Fruit fly (Drosophila melanogaster) whole organism, embryonic: ENCODE data around the gene Aps.

ENCODE experiments used
- Atf3 ChIP-seq: fragments of 200-800 bp; sonication (Bioruptor generic); optimal IDR thresholded peaks from 3 replicates; lab custom pipeline; 2016; ENCODE audit warnings: missing biosample characterization, missing genetic modification characterization
- CG10366 ChIP-seq: fragments of 200-800 bp; sonication (Bioruptor generic); IDR thresholded peaks from 2 replicates; pipeline ENCODE4 v1.3.6; 2022; ENCODE audit warnings: missing biosample characterization, missing genetic modification characterization
- CG10979 ChIP-seq: fragments of 200-800 bp; sonication (Bioruptor generic); optimal IDR thresholded peaks from 2 replicates; lab custom pipeline; 2018; ENCODE audit warnings: missing biosample characterization, mild to moderate bottlenecking, missing genetic modification characterization, moderate library complexity
- CG11093 ChIP-seq: fragments of 200-800 bp; sonication (Bioruptor generic); IDR thresholded peaks from 3 replicates; pipeline ENCODE4 v1.3.6; 2022; ENCODE audit warnings: missing biosample characterization, missing genetic modification characterization
- CG14050 ChIP-seq: fragments of 200-800 bp; sonication (Bioruptor generic); IDR thresholded peaks from 3 replicates; pipeline ENCODE4 v1.3.6; 2022; ENCODE audit warnings: missing biosample characterization, missing genetic modification characterization
- CG15514 ChIP-seq: fragments of 200-800 bp; sonication (Bioruptor generic); optimal IDR thresholded peaks from 3 replicates; lab custom pipeline; 2017; ENCODE audit warnings: missing biosample characterization, missing genetic modification characterization, mild to moderate bottlenecking, moderate library complexity, missing genetic modification reagents
- CG2120 ChIP-seq: fragments of 200-800 bp; sonication (Bioruptor generic); optimal IDR thresholded peaks from 3 replicates; lab custom pipeline; 2016; ENCODE audit warnings: missing biosample characterization, missing genetic modification characterization
- CG2678 ChIP-seq: fragments of 200-800 bp; sonication (Bioruptor generic); optimal IDR thresholded peaks from 3 replicates; lab custom pipeline; 2019; ENCODE audit warnings: missing biosample characterization, mild to moderate bottlenecking, missing genetic modification characterization, moderate library complexity
- CG30403 ChIP-seq: fragments of 200-800 bp; sonication (Bioruptor generic); optimal IDR thresholded peaks from 3 replicates; lab custom pipeline; 2016; ENCODE audit warnings: missing biosample characterization, missing genetic modification characterization
- CG31441 ChIP-seq: fragments of 200-800 bp; sonication (Bioruptor generic); IDR thresholded peaks from 2 replicates; pipeline ENCODE4 v1.3.6; 2022; ENCODE audit warnings: missing biosample characterization, missing genetic modification characterization
- CG32767 ChIP-seq: fragments of 200-800 bp; sonication (Bioruptor generic); IDR thresholded peaks from 2 replicates; pipeline ENCODE4 v1.3.6; 2022; ENCODE audit warnings: missing biosample characterization, missing genetic modification characterization
- CG4424 ChIP-seq: fragments of 200-800 bp; sonication (Bioruptor generic); optimal IDR thresholded peaks from 3 replicates; lab custom pipeline; 2016; ENCODE audit warnings: missing biosample characterization, missing genetic modification characterization
- CG4617 ChIP-seq: fragments of 200-800 bp; sonication (Bioruptor generic); optimal IDR thresholded peaks from 3 replicates; lab custom pipeline; 2016; ENCODE audit warnings: missing biosample characterization, missing genetic modification characterization, borderline replicate concordance
- CG4730 ChIP-seq: fragments of 200-800 bp; sonication (Bioruptor generic); IDR thresholded peaks from 2 replicates; pipeline ENCODE4 v1.3.6; 2022; ENCODE audit warnings: missing biosample characterization, missing genetic modification characterization
- CG6683 ChIP-seq: fragments of 200-800 bp; sonication (Bioruptor generic); optimal IDR thresholded peaks from 2 replicates; lab custom pipeline; 2017; ENCODE audit warnings: missing biosample characterization, mild to moderate bottlenecking, missing genetic modification characterization, missing genetic modification reagents
- CG6689 ChIP-seq: fragments of 200-800 bp; sonication (Bioruptor generic); IDR thresholded peaks from 2 replicates; pipeline ENCODE4 v1.3.6; 2022; ENCODE audit warnings: missing biosample characterization, missing genetic modification characterization
- CG7839 ChIP-seq: fragments of 200-800 bp; sonication (Bioruptor generic); optimal IDR thresholded peaks from 3 replicates; lab custom pipeline; 2018; ENCODE audit warnings: missing biosample characterization, mild to moderate bottlenecking, missing genetic modification characterization, moderate library complexity
- CG8388 ChIP-seq: fragments of 200-800 bp; sonication (Bioruptor generic); optimal IDR thresholded peaks from 2 replicates; lab custom pipeline; 2019; ENCODE audit warnings: missing biosample characterization, mild to moderate bottlenecking, missing genetic modification characterization, moderate library complexity
- CG9437 ChIP-seq: fragments of 200-800 bp; sonication (Bioruptor generic); optimal IDR thresholded peaks from 2 replicates; lab custom pipeline; 2018; ENCODE audit warnings: missing biosample characterization, mild to moderate bottlenecking, missing genetic modification characterization
- CG9727 ChIP-seq: fragments of 200-800 bp; sonication (Bioruptor generic); optimal IDR thresholded peaks from 3 replicates; lab custom pipeline; 2017; ENCODE audit warnings: missing biosample characterization, mild to moderate bottlenecking, missing genetic modification characterization
- CkIIα-i1 ChIP-seq: fragments of 200-800 bp; sonication (Bioruptor generic); IDR thresholded peaks from 2 replicates; pipeline ENCODE4 v1.3.6; 2022; ENCODE audit warnings: missing biosample characterization, missing genetic modification characterization
- D ChIP-seq, 2 experiments: fragments of 200-800 bp in 1 of 2; fragments of >200 bp in 1 of 2; sonication (Bioruptor generic) in 1 of 2; optimal IDR thresholded peaks; 2 replicates in 1 of 2; 3 replicates in 1 of 2; lab custom pipeline; 2017; ENCODE audit warnings: mild to moderate bottlenecking in 1 of 2, missing biosample characterization in 1 of 2, missing genetic modification characterization in 1 of 2, missing genetic modification reagents in 1 of 2
- Deaf1 ChIP-seq: fragments of 200-800 bp; optimal IDR thresholded peaks from 3 replicates; lab custom pipeline; 2019; ENCODE audit warnings: missing biosample characterization, mild to moderate bottlenecking, missing genetic modification characterization, moderate library complexity
- Dp ChIP-seq: fragments of 200-800 bp; sonication (Bioruptor generic); optimal IDR thresholded peaks from 2 replicates; lab custom pipeline; 2018; ENCODE audit warnings: missing biosample characterization, mild to moderate bottlenecking, missing genetic modification characterization, moderate library complexity
- E2f2 ChIP-seq: fragments of 200-800 bp; sonication (Bioruptor generic); IDR thresholded peaks from 2 replicates; pipeline ENCODE4 v1.3.6; 2022; ENCODE audit warnings: missing biosample characterization, missing genetic modification characterization
- H15 ChIP-seq: fragments of 200-800 bp; sonication (Bioruptor generic); IDR thresholded peaks from 3 replicates; pipeline ENCODE4 v1.3.6; 2022; ENCODE audit warnings: missing biosample characterization, missing genetic modification characterization
- HLH3B ChIP-seq: fragments of 200-800 bp; sonication (Bioruptor generic); IDR thresholded peaks from 2 replicates; pipeline ENCODE4 v1.3.6; 2022; ENCODE audit warnings: missing biosample characterization, missing genetic modification characterization
- Lpt ChIP-seq: fragments of >200 bp; optimal IDR thresholded peaks from 2 replicates; lab custom pipeline; 2018; ENCODE audit warnings: missing biosample characterization, missing genetic modification characterization
- Max ChIP-seq: fragments of 200-800 bp; sonication (Bioruptor generic); optimal IDR thresholded peaks from 2 replicates; lab custom pipeline; 2016; ENCODE audit warnings: missing biosample characterization, mild to moderate bottlenecking, missing genetic modification characterization
- Nf-YC ChIP-seq: fragments of 200-800 bp; optimal IDR thresholded peaks from 3 replicates; lab custom pipeline; 2019; ENCODE audit warnings: missing biosample characterization, mild to moderate bottlenecking, missing genetic modification characterization, moderate library complexity
- Sox100B ChIP-seq: fragments of 200-800 bp; sonication (Bioruptor generic); optimal IDR thresholded peaks from 3 replicates; lab custom pipeline; 2018; ENCODE audit warnings: missing biosample characterization, mild to moderate bottlenecking, missing genetic modification characterization
- chif ChIP-seq, 2 experiments: fragments of 200-800 bp; sonication (Bioruptor generic); optimal IDR thresholded peaks; 3 replicates each; lab custom pipeline; 2016; ENCODE audit warnings: missing biosample characterization in 2 of 2, missing genetic modification characterization in 2 of 2
- chm ChIP-seq: fragments of 200-800 bp; sonication (Bioruptor generic); IDR thresholded peaks from 2 replicates; pipeline ENCODE4 v1.3.6; 2022; ENCODE audit warnings: missing biosample characterization, missing genetic modification characterization
- croc ChIP-seq: fragments of 200-800 bp; sonication (Bioruptor generic); conservative IDR thresholded peaks from 3 replicates; pipeline ENCODE4 v1.3.6; 2022; ENCODE audit warnings: missing biosample characterization, missing genetic modification characterization
- dan ChIP-seq: fragments of 200-800 bp; sonication (Bioruptor generic); IDR thresholded peaks from 2 replicates; pipeline ENCODE4 v1.3.6; 2022; ENCODE audit warnings: missing biosample characterization, missing genetic modification characterization
- esg ChIP-seq: fragments of 200-800 bp; sonication (Bioruptor generic); conservative IDR thresholded peaks from 2 replicates; pipeline ENCODE4 v1.3.6; 2022; ENCODE audit warnings: missing biosample characterization, missing genetic modification characterization
- grn ChIP-seq: fragments of 200-800 bp; sonication (Bioruptor generic); optimal IDR thresholded peaks from 3 replicates; lab custom pipeline; 2017; ENCODE audit warnings: missing biosample characterization, missing genetic modification characterization
- h ChIP-seq: fragments of >200 bp; optimal IDR thresholded peaks from 2 replicates; lab custom pipeline; 2017
- hkb ChIP-seq, 2 experiments: fragments of 200-800 bp in 1 of 2; fragments of >200 bp in 1 of 2; sonication (Bioruptor generic) in 1 of 2; IDR thresholded peaks in 1 of 2; optimal IDR thresholded peaks in 1 of 2; 2 replicates each; pipeline versions ENCODE4 v1.3.6 to Lab custom; 2017 to 2022; ENCODE audit warnings: missing biosample characterization in 1 of 2, missing genetic modification characterization in 1 of 2
- lmd ChIP-seq: fragments of 200-800 bp; sonication (Bioruptor generic); IDR thresholded peaks from 2 replicates; pipeline ENCODE4 v1.3.6; 2022; ENCODE audit warnings: missing biosample characterization, missing genetic modification characterization
- lov ChIP-seq, 2 experiments: fragments of 200-800 bp in 1 of 2; fragments of >200 bp in 1 of 2; sonication (Bioruptor generic) in 1 of 2; IDR thresholded peaks in 1 of 2; optimal IDR thresholded peaks in 1 of 2; 2 replicates in 1 of 2; 3 replicates in 1 of 2; pipeline versions ENCODE4 v1.3.6 to Lab custom; 2017 to 2022; ENCODE audit warnings: missing biosample characterization in 1 of 2, missing genetic modification characterization in 1 of 2
- nerfin-1 ChIP-seq: fragments of 200-800 bp; sonication (Bioruptor generic); optimal IDR thresholded peaks from 3 replicates; lab custom pipeline; 2019; ENCODE audit warnings: missing biosample characterization, mild to moderate bottlenecking, missing genetic modification characterization, moderate library complexity
- peb ChIP-seq: fragments of 200-800 bp; sonication (Bioruptor generic); IDR thresholded peaks from 2 replicates; pipeline ENCODE4 v1.3.6; 2022; ENCODE audit warnings: missing biosample characterization, missing genetic modification characterization
- pum ChIP-seq: fragments of 200-800 bp; sonication (Bioruptor generic); optimal IDR thresholded peaks from 2 replicates; lab custom pipeline; 2016; ENCODE audit warnings: missing biosample characterization, missing genetic modification characterization
- row ChIP-seq: fragments of 200-800 bp; sonication (Bioruptor generic); IDR thresholded peaks from 3 replicates; pipeline ENCODE4 v1.3.6; 2022; ENCODE audit warnings: missing biosample characterization, missing genetic modification characterization
- sd ChIP-seq: fragments of 200-800 bp; sonication (Bioruptor generic); optimal IDR thresholded peaks from 3 replicates; lab custom pipeline; 2018; ENCODE audit warnings: missing biosample characterization, mild to moderate bottlenecking, missing genetic modification characterization, moderate library complexity
- tin ChIP-seq: fragments of 200-800 bp; sonication (Bioruptor generic); optimal IDR thresholded peaks from 3 replicates; lab custom pipeline; 2016; ENCODE audit warnings: missing biosample characterization, missing genetic modification characterization
- tx ChIP-seq: fragments of 200-800 bp; sonication (Bioruptor generic); optimal IDR thresholded peaks from 2 replicates; lab custom pipeline; 2016; ENCODE audit warnings: missing biosample characterization, missing genetic modification characterization

Aps gene

DNA sequence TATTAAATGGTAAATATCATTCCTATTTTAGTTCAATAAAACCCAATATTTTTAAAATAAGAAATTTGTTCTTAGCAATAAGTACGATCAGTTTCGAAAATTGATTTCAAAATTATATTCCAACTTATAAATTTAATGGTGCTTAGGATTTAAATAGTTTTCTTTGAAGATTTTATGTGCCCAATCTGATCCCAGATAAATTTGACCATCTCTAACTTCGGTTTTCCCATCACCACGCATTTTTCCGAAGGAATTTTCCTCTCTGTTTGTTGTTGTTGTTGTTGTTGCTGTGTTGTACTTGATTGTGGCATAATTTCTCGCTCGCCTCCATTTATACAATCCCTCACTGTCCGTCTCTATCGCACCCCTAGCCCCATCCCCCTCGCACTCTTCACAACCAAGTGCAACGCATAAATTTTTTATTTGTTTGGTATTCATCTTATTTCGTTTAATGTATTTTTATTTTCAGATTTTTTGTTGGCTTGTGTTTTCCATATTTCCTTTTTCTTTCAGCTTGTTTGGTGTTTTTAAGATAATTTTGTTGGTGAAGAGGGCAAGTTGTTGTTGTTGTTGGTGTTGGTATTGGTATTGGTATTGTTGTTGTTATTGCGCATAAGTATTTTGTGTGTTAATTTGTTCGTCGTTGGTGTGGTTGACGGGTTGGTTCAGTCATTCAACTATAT, 49.2 kb downstream of the Aps start:
- peak; percentile 33 for TF ChIP-seq CG8388
- TF ChIP-seq dan (GFP tag; lab: Robert Waterston, UW), result no peak
- TF ChIP-seq row (GFP tag; lab: Robert Waterston, UW), result peak; percentile 49; the same call in 2 of the 3 replicates
- TF ChIP-seq Lpt (GFP tag; lab: Kevin White, UChicago), result no peak
- 0 out of 2 replicates have a peak, but pooled peaks have one; percentile 66 for TF ChIP-seq chm
- peak; percentile 22; the same call in 1 of the 2 replicates for TF ChIP-seq esg (GFP tag; lab: Robert Waterston, UW)
- peak; percentile 0 for TF ChIP-seq CG9437 (GFP tag; lab: Kevin White, UChicago)
- no peak for TF ChIP-seq peb (GFP tag; lab: Robert Waterston, UW)
- no peak for TF ChIP-seq CkIIα-i1 (GFP tag; lab: Robert Waterston, UW)
- peak; percentile 52 for TF ChIP-seq Deaf1 (tag; lab: Kevin White, UChicago)
- TF ChIP-seq h (lab: Kevin White, UChicago), result no peak
- peak in 1 of 2 experiments; percentile 39 for TF ChIP-seq chif (GFP tag; optimal IDR thresholded peaks at IDR 0.05; lab: Kevin White, UChicago)
- no peak for TF ChIP-seq pum (GFP tag; lab: Kevin White, UChicago)
- peak; percentile 70; the same call in 1 of the 2 replicates for TF ChIP-seq CG6689 (GFP tag; lab: Robert Waterston, UW)
- TF ChIP-seq CG30403 (GFP tag; lab: Kevin White, UChicago), result peak; percentile 24
- TF ChIP-seq lmd (GFP tag; lab: Robert Waterston, UW), result no peak
- TF ChIP-seq sd (tag; lab: Kevin White, UChicago), result peak; percentile 83
- TF ChIP-seq CG32767 (GFP tag; lab: Robert Waterston, UW), result 0 out of 2 replicates have a peak, but pooled peaks have one; percentile 20
- peak; percentile 3 for TF ChIP-seq grn (GFP tag; lab: Kevin White, UChicago)
- TF ChIP-seq E2f2 (GFP tag; lab: Robert Waterston, UW), result peak; percentile 9; the same call in 1 of the 2 replicates
- TF ChIP-seq CG9727, result peak; percentile 64
- TF ChIP-seq CG10366, result peak; percentile 15; the same call in 1 of the 2 replicates
- peak; percentile 6 for TF ChIP-seq CG2120 (GFP tag; lab: Kevin White, UChicago)
- TF ChIP-seq CG4617, result no peak
- no peak for TF ChIP-seq Atf3 (GFP tag; lab: Kevin White, UChicago)
- TF ChIP-seq Sox100B (GFP tag; lab: Kevin White, UChicago), result peak; percentile 63
- TF ChIP-seq croc (GFP tag; lab: Robert Waterston, UW), result no peak
- no peak for TF ChIP-seq lov (optimal IDR thresholded peaks at IDR 0.05; lab: Kevin White, UChicago)
- peak; percentile 44; the same call in 2 of the 3 replicates for TF ChIP-seq lov (GFP tag; IDR thresholded peaks at IDR 0.05; lab: Robert Waterston, UW)
- no peak for TF ChIP-seq tx (GFP tag; lab: Kevin White, UChicago)
- TF ChIP-seq Dp (GFP tag; lab: Kevin White, UChicago), result no peak
- TF ChIP-seq CG14050 (GFP tag; lab: Robert Waterston, UW), result no peak; the same call in 2 of the 3 replicates
- peak; percentile 30 for TF ChIP-seq CG4424 (GFP tag; lab: Kevin White, UChicago)
- TF ChIP-seq nerfin-1, result peak; percentile 63
- no peak for TF ChIP-seq hkb (optimal IDR thresholded peaks at IDR 0.05; lab: Kevin White, UChicago)
- peak; percentile 42; the same call in 1 of the 2 replicates for TF ChIP-seq hkb (GFP tag; IDR thresholded peaks at IDR 0.05; lab: Robert Waterston, UW)
- TF ChIP-seq D (optimal IDR thresholded peaks at IDR 0.05; lab: Kevin White, UChicago), result no peak
- no peak for TF ChIP-seq D (GFP tag; optimal IDR thresholded peaks at IDR 0.05; lab: Kevin White, UChicago)
- no peak for TF ChIP-seq CG4730 (GFP tag; lab: Robert Waterston, UW)
- TF ChIP-seq Max (GFP tag; lab: Kevin White, UChicago), result no peak
- TF ChIP-seq HLH3B (GFP tag; lab: Robert Waterston, UW), result 0 out of 2 replicates have a peak, but pooled peaks have one; percentile 19
- TF ChIP-seq CG7839 (tag; lab: Kevin White, UChicago), result peak; percentile 27
- no peak for TF ChIP-seq CG11093 (GFP tag; lab: Robert Waterston, UW)
- peak; percentile 29 for TF ChIP-seq Nf-YC (tag; lab: Kevin White, UChicago)
- TF ChIP-seq H15, result no peak
- peak; percentile 32 for TF ChIP-seq CG2678 (tag; lab: Kevin White, UChicago)
- TF ChIP-seq CG6683 (GFP tag; lab: Kevin White, UChicago), result no peak
- TF ChIP-seq CG31441 (GFP tag; lab: Robert Waterston, UW), result peak; percentile 44
- TF ChIP-seq tin, result peak; percentile 2
- TF ChIP-seq CG10979 (tag; lab: Kevin White, UChicago), result peak; percentile 62
- no peak for TF ChIP-seq CG15514
